Fruit fly (Drosophila melanogaster) whole organism, wandering third instar larva: ENCODE data around the gene CG33116.
A peak's percentile ranks its signal among the peaks of the same experiment; 100 is the strongest.

Source experiments
- CG9705 ChIP-seq: fragments of 200-800 bp; sonication (Bioruptor generic); optimal IDR thresholded peaks from 2 replicates; lab custom pipeline; 2018; ENCODE audit warnings: missing biosample characterization, mild to moderate bottlenecking, missing genetic modification characterization
- jim ChIP-seq: fragments of 175-275, 200-325 bp; sonication (Bioruptor generic); optimal IDR thresholded peaks from 2 replicates; lab custom pipeline; 2016; ENCODE audit warnings: missing biosample characterization, mild to moderate bottlenecking, missing genetic modification characterization
- pan ChIP-seq: fragments of >200 bp; optimal IDR thresholded peaks from 2 replicates; lab custom pipeline; 2017

DNA sequence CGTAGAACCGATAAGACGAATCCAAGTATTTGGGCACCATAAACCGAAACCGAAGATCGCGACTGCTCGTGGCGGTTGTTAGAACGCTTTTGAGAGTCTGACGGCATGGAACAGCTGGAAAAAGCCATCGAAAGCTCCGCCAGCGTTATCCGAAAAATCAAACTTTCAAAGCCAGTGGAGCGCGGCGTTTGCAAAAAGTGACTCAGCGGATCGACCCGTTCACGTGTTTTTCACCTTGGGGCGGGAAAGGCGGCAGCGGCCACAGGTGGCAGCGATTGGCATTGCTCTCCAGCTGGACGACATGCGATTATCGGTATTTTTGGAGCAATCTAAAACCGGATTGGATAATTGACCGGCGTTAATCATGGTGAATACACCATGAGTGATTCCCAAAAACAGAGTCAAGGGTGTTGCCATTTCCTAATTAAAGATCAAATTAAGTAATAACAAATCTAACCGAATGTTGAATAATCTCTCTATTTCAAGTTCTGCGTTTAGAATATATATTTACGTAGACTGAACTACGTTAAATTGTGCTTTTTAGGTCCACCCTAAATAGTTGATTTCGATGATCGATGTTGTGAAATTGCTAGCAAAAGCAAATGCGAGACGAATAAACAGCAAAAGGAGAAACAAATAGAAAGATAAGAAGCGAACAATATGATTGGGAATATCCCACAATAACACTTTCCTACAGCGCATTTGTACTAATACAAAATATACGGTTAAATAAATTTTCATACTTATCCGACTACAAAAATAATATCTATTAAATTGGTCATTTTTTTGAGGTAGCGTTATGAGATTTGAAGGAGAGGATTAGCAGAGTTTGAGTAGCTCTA lies 13.8 kb downstream of the CG33116 start, which contains the start of gene CG10337:
- peak; percentile 4 for TF ChIP-seq CG9705 (GFP tag; lab: Kevin White, UChicago)
- TF ChIP-seq jim (GFP tag; lab: Kevin White, UChicago): no peak
- no peak for TF ChIP-seq pan
